Fruit fly (Drosophila melanogaster): ENCODE data around the gene CG45307.

The CG45307 gene

dm6 chr2L:8702907-8703626, 48.9 kb downstream of the CG45307 start:
- TF ChIP-seq svp (GFP tag) (peak; percentile 97), CG6808 (GFP tag; optimal IDR thresholded peaks at IDR 0.05) (no peak), Eip78C (GFP tag) (peak; percentile 57)
